Worm (Caenorhabditis elegans) whole organism, early embryonic: ENCODE data around the gene dhs-26.

Experiments
- ama-1 ChIP-seq: fragments of 150-350 bp; optimal IDR thresholded peaks from 2 replicates; lab custom pipeline; 2014
- ceh-13 ChIP-seq: fragments of 200-800 bp; sonication (Bioruptor generic); optimal IDR thresholded peaks from 2 replicates; lab custom pipeline; 2018; ENCODE audit warnings: mild to moderate bottlenecking, missing genetic modification characterization, missing compliant biosample characterization
- tbx-37 ChIP-seq: fragments of 200-800 bp; sonication (Bioruptor generic); conservative IDR thresholded peaks from 2 replicates; pipeline ENCODE4 v1.3.6; 2022; ENCODE audit warnings: missing genetic modification reagents, missing genetic modification characterization, missing compliant biosample characterization

DNA sequence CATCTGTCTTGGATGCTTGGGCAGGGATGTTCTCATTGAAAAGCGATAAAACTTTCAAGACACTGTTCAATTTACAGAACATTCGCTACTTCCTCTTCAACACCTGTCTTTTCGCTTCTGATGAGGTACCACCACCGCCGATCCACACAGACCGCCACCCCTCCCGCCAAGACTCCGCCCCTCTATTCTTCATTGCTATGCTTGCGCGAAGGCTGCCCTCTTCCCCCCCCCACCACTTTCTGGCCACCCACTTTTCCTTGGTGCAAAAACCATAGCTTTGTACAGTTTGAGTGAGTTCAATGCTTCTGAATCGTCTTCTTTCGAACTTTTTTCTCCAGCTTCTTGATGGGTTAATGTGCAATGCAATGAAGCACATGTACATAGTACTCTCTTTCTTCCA, 48.4 kb downstream of the dhs-26 start:
- TF ChIP-seq ama-1 (lab: Kevin White, UChicago) (no peak), ceh-13 (GFP tag; lab: Kevin White, UChicago) (no peak), tbx-37 (GFP tag; lab: Robert Waterston, UW) (no peak)
